Worm (Caenorhabditis elegans): Measurements from ENCODE around the gene K10B2.4.

Gene K10B2.4

DNA sequence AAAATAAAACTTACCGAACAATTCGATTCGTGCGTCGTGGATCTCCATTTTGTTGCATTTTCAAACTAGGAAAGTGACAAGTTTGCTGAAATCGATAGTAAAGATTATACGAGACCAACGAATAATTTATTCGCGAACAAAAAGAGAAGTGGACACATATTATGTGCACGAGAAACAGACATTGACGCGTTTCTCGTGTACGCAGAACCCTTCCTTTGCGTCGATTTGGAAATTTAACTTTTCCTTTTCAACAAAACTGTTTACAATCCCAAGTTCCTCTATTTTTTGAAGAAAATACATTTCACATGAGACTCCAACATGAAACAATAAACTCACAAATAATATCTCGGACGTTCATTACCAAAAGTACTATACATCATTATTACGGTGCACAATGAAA is at the start of gene K10B2.4:
K10B2.4 (minus strand) TSS at position 138 of the 400 bp plus-strand sequence.
- peak; percentile 62 for TF ChIP-seq lin-13 (tag; optimal IDR thresholded peaks at IDR 0.05)
- peak; percentile 65 for TF ChIP-seq unc-120 (tag; optimal IDR thresholded peaks at IDR 0.05; ENCODE audit: poor library complexity, severe bottlenecking)
- TF ChIP-seq pha-4 (tag; optimal IDR thresholded peaks at IDR 0.05) = peak; percentile 2
- peak; percentile 57 for TF ChIP-seq lsy-2 (tag; optimal IDR thresholded peaks at IDR 0.05)
- TF ChIP-seq hlh-1 (tag; optimal IDR thresholded peaks at IDR 0.05) = peak; percentile 27
- no peak for TF ChIP-seq elt-1 (tag; optimal IDR thresholded peaks at IDR 0.05; ENCODE audit: borderline replicate concordance, insufficient read depth)
- peak; percentile 72 for TF ChIP-seq mep-1 (tag; optimal IDR thresholded peaks at IDR 0.05)
- TF ChIP-seq M03D4.4 (tag; optimal IDR thresholded peaks at IDR 0.05) = peak; percentile 21
- TF ChIP-seq nhr-2 (tag; optimal IDR thresholded peaks at IDR 0.05) = no peak
- TF ChIP-seq sptf-1 (tag; optimal IDR thresholded peaks at IDR 0.05) = peak; percentile 3
- TF ChIP-seq cnd-1 (tag; optimal IDR thresholded peaks at IDR 0.05) = peak; percentile 0
- TF ChIP-seq ztf-11 (tag; optimal IDR thresholded peaks at IDR 0.05) = no peak
- TF ChIP-seq drap-1 (GFP tag; optimal IDR thresholded peaks at IDR 0.05) = peak; percentile 8

ce11 chrII:6410181-6410580 is 49.4 kb upstream of the K10B2.4 start, which contains the start of gene T25D10.4:
TSS of gene T25D10.4 (minus strand) at chrII:6410281.
- TF ChIP-seq pha-4 (tag; optimal IDR thresholded peaks at IDR 0.05) (no peak), unc-120 (tag; optimal IDR thresholded peaks at IDR 0.05; ENCODE audit: poor library complexity, severe bottlenecking) (no peak), ceh-39 (tag; optimal IDR thresholded peaks at IDR 0.05) (no peak), lin-13 (tag; optimal IDR thresholded peaks at IDR 0.05) (no peak), elt-1 (tag; optimal IDR thresholded peaks at IDR 0.05; ENCODE audit: borderline replicate concordance, insufficient read depth) (no peak), ceh-83 (GFP tag; optimal IDR thresholded peaks at IDR 0.05) (no peak), lin-32 (GFP tag; optimal IDR thresholded peaks at IDR 0.05) (no peak), hlh-1 (tag; optimal IDR thresholded peaks at IDR 0.05) (no peak), mep-1 (tag; optimal IDR thresholded peaks at IDR 0.05) (no peak), sptf-1 (tag; optimal IDR thresholded peaks at IDR 0.05) (no peak), sem-2 (GFP tag; optimal IDR thresholded peaks at IDR 0.05) (no peak)

DNA sequence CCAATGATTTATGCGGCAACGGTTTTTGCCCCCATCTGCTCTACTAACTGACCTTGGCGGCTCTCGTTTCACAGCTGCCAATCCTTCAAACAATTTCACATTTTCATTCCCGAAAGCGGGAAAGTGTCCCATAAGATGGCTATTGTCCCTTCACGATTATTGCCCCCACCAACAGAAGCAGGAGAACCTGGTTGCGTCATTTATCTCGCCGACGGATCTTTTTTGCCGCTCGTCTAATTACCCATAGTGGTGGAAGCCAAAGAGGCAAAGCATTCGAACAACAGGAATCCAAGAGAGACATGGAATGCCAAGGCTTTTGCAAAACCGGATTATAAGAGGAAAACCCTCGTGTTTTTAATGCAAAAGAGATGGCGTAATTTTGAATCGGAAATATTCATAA is 48.3 kb upstream of the K10B2.4 start:
- TF ChIP-seq mab-5 (tag; optimal IDR thresholded peaks at IDR 0.05) (no peak), lsy-2 (tag; optimal IDR thresholded peaks at IDR 0.05) (no peak), flh-1 (GFP tag; optimal IDR thresholded peaks at IDR 0.05) (no peak), elt-3 (tag; optimal IDR thresholded peaks at IDR 0.05) (no peak), nhr-12 (tag; optimal IDR thresholded peaks at IDR 0.05) (no peak), ham-2 (GFP tag; optimal IDR thresholded peaks at IDR 0.05) (peak; percentile 90), bed-3 (GFP tag; optimal IDR thresholded peaks at IDR 0.05) (no peak), ztf-11 (tag; optimal IDR thresholded peaks at IDR 0.05) (no peak), snpc-4 (tag; optimal IDR thresholded peaks at IDR 0.05) (no peak), ceh-83 (GFP tag; optimal IDR thresholded peaks at IDR 0.05) (no peak), lin-32 (GFP tag; optimal IDR thresholded peaks at IDR 0.05) (peak; percentile 31), blmp-1 (tag; optimal IDR thresholded peaks at IDR 0.05) (no peak), ceh-39 (tag; optimal IDR thresholded peaks at IDR 0.05) (no peak), cnd-1 (tag; optimal IDR thresholded peaks at IDR 0.05) (peak; percentile 36), sptf-1 (tag; optimal IDR thresholded peaks at IDR 0.05) (no peak), hlh-1 (tag; optimal IDR thresholded peaks at IDR 0.05) (no peak), lin-13 (tag; optimal IDR thresholded peaks at IDR 0.05) (no peak), mep-1 (tag; optimal IDR thresholded peaks at IDR 0.05) (peak; percentile 31), ceh-43 (GFP tag; optimal IDR thresholded peaks at IDR 0.05) (no peak), mls-2 (tag; optimal IDR thresholded peaks at IDR 0.05) (peak; percentile 44), unc-120 (tag; optimal IDR thresholded peaks at IDR 0.05; ENCODE audit: poor library complexity, severe bottlenecking) (no peak), nhr-2 (tag; optimal IDR thresholded peaks at IDR 0.05) (peak; percentile 9), unc-62 (GFP tag; optimal IDR thresholded peaks at IDR 0.05) (no peak), tbx-8 (GFP tag; optimal IDR thresholded peaks at IDR 0.05) (no peak), unc-39 (tag; optimal IDR thresholded peaks at IDR 0.05) (no peak), elt-1 (tag; optimal IDR thresholded peaks at IDR 0.05; ENCODE audit: borderline replicate concordance, insufficient read depth) (peak; percentile 69), M03D4.4 (tag; optimal IDR thresholded peaks at IDR 0.05) (no peak), drap-1 (GFP tag; optimal IDR thresholded peaks at IDR 0.05) (no peak), nhr-237 (tag; optimal IDR thresholded peaks at IDR 0.05) (no peak), sem-2 (GFP tag; optimal IDR thresholded peaks at IDR 0.05) (no peak), zip-8 (tag; optimal IDR thresholded peaks at IDR 0.05) (peak; percentile 65), ces-1 (GFP tag; optimal IDR thresholded peaks at IDR 0.05) (no peak), pha-4 (tag; optimal IDR thresholded peaks at IDR 0.05) (no peak), nhr-76 (tag; optimal IDR thresholded peaks at IDR 0.05) (no peak), nhr-28 (tag; optimal IDR thresholded peaks at IDR 0.05) (no peak)
